Fruit fly (Drosophila melanogaster) whole organism, wandering third instar larva: ENCODE data around the gene CG7906.
A peak's percentile ranks its signal among the peaks of the same experiment; 100 is the strongest.

Source experiments
- Abd-B ChIP-seq: fragments of >200 bp; optimal IDR thresholded peaks from 2 replicates; lab custom pipeline; 2017; ENCODE audit warnings: missing biosample characterization, missing genetic modification characterization
- CG32264 ChIP-seq: fragments of 200-800 bp; sonication (Bioruptor generic); optimal IDR thresholded peaks from 2 replicates; lab custom pipeline; 2016; ENCODE audit warnings: missing biosample characterization, missing genetic modification characterization
- CG9705 ChIP-seq: fragments of 200-800 bp; sonication (Bioruptor generic); optimal IDR thresholded peaks from 2 replicates; lab custom pipeline; 2018; ENCODE audit warnings: missing biosample characterization, mild to moderate bottlenecking, missing genetic modification characterization
- CrebA ChIP-seq: fragments of 200-800 bp; sonication (Bioruptor generic); optimal IDR thresholded peaks from 2 replicates; lab custom pipeline; 2016; ENCODE audit warnings: missing biosample characterization, mild to moderate bottlenecking, missing genetic modification characterization, borderline replicate concordance
- Dfd ChIP-seq: fragments of >200 bp; optimal IDR thresholded peaks from 2 replicates; lab custom pipeline; 2017; ENCODE audit warnings: missing biosample characterization, missing genetic modification characterization
- Dif ChIP-seq: fragments of 200-275, 200-300 bp; sonication (Bioruptor generic); optimal IDR thresholded peaks from 2 replicates; lab custom pipeline; 2018; ENCODE audit warnings: missing biosample characterization, missing genetic modification characterization; ENCODE audit not compliant: partially characterized antibody
- GATAd ChIP-seq: sonication (Bioruptor generic); optimal IDR thresholded peaks from 2 replicates; lab custom pipeline; 2016; ENCODE audit warnings: missing biosample characterization, missing genetic modification characterization
- Hnf4 ChIP-seq: fragments of 200-800 bp; sonication (Bioruptor generic); optimal IDR thresholded peaks from 2 replicates; lab custom pipeline; 2016; ENCODE audit warnings: missing biosample characterization, mild to moderate bottlenecking, missing genetic modification characterization
- Hr78 ChIP-seq: fragments of >200 bp; optimal IDR thresholded peaks from 2 replicates; lab custom pipeline; 2017; ENCODE audit warnings: missing biosample characterization, missing genetic modification characterization
- Hr83 ChIP-seq: fragments of 200-300 bp; sonication (Bioruptor generic); optimal IDR thresholded peaks from 2 replicates; lab custom pipeline; 2016; ENCODE audit warnings: missing biosample characterization, mild to moderate bottlenecking, missing genetic modification characterization, moderate library complexity; ENCODE audit not compliant: poor library complexity, severe bottlenecking
- Jra ChIP-seq: sonication (Bioruptor generic); optimal IDR thresholded peaks from 2 replicates; lab custom pipeline; 2016; ENCODE audit warnings: missing biosample characterization, missing genetic modification characterization
- Mio ChIP-seq: sonication (Bioruptor generic); optimal IDR thresholded peaks from 2 replicates; lab custom pipeline; 2016; ENCODE audit warnings: missing biosample characterization, missing genetic modification characterization
- Myc ChIP-seq: fragments of >200 bp; optimal IDR thresholded peaks from 2 replicates; lab custom pipeline; 2017
- N ChIP-seq: fragments of >200 bp; optimal IDR thresholded peaks from 2 replicates; lab custom pipeline; 2018; ENCODE audit warnings: missing biosample characterization, missing external identifiers, missing genetic modification characterization
- OdsH ChIP-seq: fragments of 200-800 bp; sonication (Bioruptor generic); optimal IDR thresholded peaks from 2 replicates; lab custom pipeline; 2016; ENCODE audit warnings: missing biosample characterization, mild to moderate bottlenecking, missing genetic modification characterization
- Rel ChIP-seq, 2 experiments: fragments of 200-800 bp; sonication (Bioruptor generic) in 1 of 2; optimal IDR thresholded peaks; 2 replicates in 1 of 2; 3 replicates in 1 of 2; lab custom pipeline; 2016 to 2019; ENCODE audit warnings: mild to moderate bottlenecking in 2 of 2, missing biosample characterization in 2 of 2, missing genetic modification characterization in 2 of 2, moderate library complexity in 1 of 2
- Sp1 ChIP-seq: fragments of 200-800 bp; sonication (Bioruptor generic); optimal IDR thresholded peaks from 3 replicates; lab custom pipeline; 2019; ENCODE audit warnings: missing biosample characterization, mild to moderate bottlenecking, missing genetic modification characterization, moderate library complexity
- Vsx2 ChIP-seq: fragments of 200-300, 225-300 bp; sonication (Bioruptor generic); optimal IDR thresholded peaks from 2 replicates; lab custom pipeline; 2018; ENCODE audit warnings: missing biosample characterization, missing genetic modification characterization; ENCODE audit not compliant: partially characterized antibody
- br ChIP-seq: fragments of 200-800 bp; sonication (Bioruptor generic); optimal IDR thresholded peaks from 2 replicates; lab custom pipeline; 2016; ENCODE audit warnings: missing biosample characterization, missing genetic modification characterization
- brk ChIP-seq: fragments of 200-800 bp; sonication (Bioruptor generic); optimal IDR thresholded peaks from 2 replicates; lab custom pipeline; 2016; ENCODE audit warnings: missing biosample characterization, mild to moderate bottlenecking, missing genetic modification characterization
- dl ChIP-seq, 2 experiments: fragments of 175-275, 200-275 bp in 1 of 2; fragments of 200-275 bp in 1 of 2; sonication (Bioruptor generic); optimal IDR thresholded peaks; lab custom pipeline; 2018; ENCODE audit warnings: mild to moderate bottlenecking in 2 of 2, missing biosample characterization in 2 of 2, missing genetic modification characterization in 2 of 2, moderate library complexity in 2 of 2; ENCODE audit not compliant: partially characterized antibody in 2 of 2, insufficient read depth in 1 of 2
- dmrt93B ChIP-seq: fragments of 200-800 bp; sonication (Bioruptor generic); optimal IDR thresholded peaks from 2 replicates; lab custom pipeline; 2018; ENCODE audit warnings: missing biosample characterization, mild to moderate bottlenecking, missing genetic modification characterization
- ey ChIP-seq: fragments of 200-800 bp; sonication (Bioruptor generic); optimal IDR thresholded peaks from 2 replicates; lab custom pipeline; 2016; ENCODE audit warnings: missing biosample characterization, missing genetic modification characterization
- foxo ChIP-seq, 2 experiments: fragments of 200-800 bp; sonication (Bioruptor generic); optimal IDR thresholded peaks; 2 replicates in 1 of 2; 3 replicates in 1 of 2; lab custom pipeline; 2016 to 2017; ENCODE audit warnings: missing biosample characterization in 2 of 2, missing genetic modification characterization in 2 of 2
- fru ChIP-seq: fragments of 200-800 bp; sonication (Bioruptor generic); optimal IDR thresholded peaks from 3 replicates; lab custom pipeline; 2016; ENCODE audit warnings: missing biosample characterization, mild to moderate bottlenecking, missing genetic modification characterization
- h ChIP-seq: fragments of 200-800 bp; sonication (Bioruptor generic); optimal IDR thresholded peaks from 3 replicates; lab custom pipeline; 2016; ENCODE audit warnings: missing biosample characterization, mild to moderate bottlenecking, missing genetic modification characterization
- jim ChIP-seq: fragments of 175-275, 200-325 bp; sonication (Bioruptor generic); optimal IDR thresholded peaks from 2 replicates; lab custom pipeline; 2016; ENCODE audit warnings: missing biosample characterization, mild to moderate bottlenecking, missing genetic modification characterization
- pan ChIP-seq: fragments of >200 bp; optimal IDR thresholded peaks from 2 replicates; lab custom pipeline; 2017
- psq ChIP-seq: fragments of 200-800 bp; sonication (Bioruptor generic); optimal IDR thresholded peaks from 3 replicates; lab custom pipeline; 2017; ENCODE audit warnings: missing biosample characterization, mild to moderate bottlenecking, missing genetic modification characterization, moderate library complexity
- rgr ChIP-seq: fragments of 200-800 bp; sonication (Bioruptor generic); optimal IDR thresholded peaks from 3 replicates; lab custom pipeline; 2016; ENCODE audit warnings: missing biosample characterization, mild to moderate bottlenecking, missing genetic modification characterization
- sv ChIP-seq: fragments of 200-800 bp; sonication (Bioruptor generic); optimal IDR thresholded peaks from 3 replicates; lab custom pipeline; 2016; ENCODE audit warnings: missing biosample characterization, missing genetic modification characterization
- tai ChIP-seq: sonication (Bioruptor generic); optimal IDR thresholded peaks from 2 replicates; lab custom pipeline; 2016; ENCODE audit warnings: missing biosample characterization, missing genetic modification characterization
- usp ChIP-seq: fragments of >200 bp; optimal IDR thresholded peaks from 2 replicates; lab custom pipeline; 2017; ENCODE audit warnings: missing biosample characterization, missing genetic modification characterization
- woc ChIP-seq: sonication (Bioruptor generic); optimal IDR thresholded peaks from 2 replicates; lab custom pipeline; 2016; ENCODE audit warnings: missing biosample characterization, mild to moderate bottlenecking, missing genetic modification characterization

The CG7906 gene

DNA sequence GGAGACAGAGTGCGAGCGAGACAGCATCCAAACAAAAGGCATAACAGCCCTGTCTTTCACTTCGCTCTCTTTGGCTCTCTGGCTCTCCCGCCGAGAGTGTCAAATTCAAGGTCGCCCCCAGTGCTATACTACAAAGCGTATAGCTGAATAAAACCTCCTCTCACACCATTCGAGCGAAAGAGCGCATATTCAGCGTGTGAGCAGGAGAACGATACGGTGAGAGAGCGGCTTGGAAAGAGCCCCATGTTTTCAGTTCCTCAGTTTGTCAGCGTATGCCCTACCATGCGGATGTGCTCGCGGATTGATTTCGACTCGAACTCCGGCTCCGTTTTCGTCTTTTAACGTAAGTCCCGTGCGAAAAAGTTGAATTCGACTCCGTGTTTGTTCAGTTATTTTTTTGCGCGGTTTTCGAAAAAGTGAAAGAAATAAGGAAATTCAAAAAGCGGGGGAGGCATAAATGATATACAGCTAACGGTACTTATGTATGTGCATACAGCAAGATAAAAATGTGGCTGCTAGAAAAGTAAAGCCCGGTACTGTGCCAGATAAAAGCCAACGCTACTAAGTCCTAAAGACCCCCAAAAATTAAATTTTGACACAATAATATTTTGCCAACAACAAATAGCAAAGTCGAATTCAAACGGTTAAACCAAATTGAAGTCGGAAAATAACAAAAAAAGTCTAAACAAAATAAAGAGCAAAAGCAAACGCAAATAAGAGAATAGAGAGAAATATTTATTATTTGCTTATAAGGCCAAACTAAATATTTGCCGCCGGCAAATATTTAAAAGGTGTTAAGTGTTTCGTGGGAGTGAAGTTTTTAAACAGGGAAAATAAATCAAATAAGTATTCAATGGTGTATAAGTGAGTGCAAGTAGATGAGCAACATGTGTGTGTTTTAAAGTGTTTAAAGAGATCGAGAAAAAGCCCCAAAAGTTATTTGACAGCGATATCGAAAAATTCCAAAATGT, 37.9 kb downstream of the CG7906 start, which contains the start of gene fz:
TSS of gene fz (plus strand) at position 256 of the 971 bp plus-strand sequence.
- TF ChIP-seq fru (GFP tag; lab: Kevin White, UChicago) (peak; percentile 3), Dfd (GFP tag; lab: Kevin White, UChicago) (no peak), Sp1 (GFP tag; lab: Kevin White, UChicago) (no peak), Mio (GFP tag; lab: Kevin White, UChicago) (no peak), CrebA (no peak), CG32264 (GFP tag; lab: Kevin White, UChicago) (no peak), rgr (GFP tag; lab: Kevin White, UChicago) (no peak), CG9705 (no peak), tai (no peak), sv (no peak), Hnf4 (GFP tag; lab: Kevin White, UChicago) (peak; percentile 36), Myc (lab: Kevin White, UChicago) (no peak), dl (GFP tag; optimal IDR thresholded peaks at IDR 0.05; lab: Kevin White, UChicago; ENCODE audit: insufficient read depth in 1 of 2, partially characterized antibody in 2 of 2) (peak; percentile 81 to 82), jim (peak; percentile 15), Hr83 (no peak), ey (GFP tag; lab: Kevin White, UChicago) (no peak), brk (no peak), br (GFP tag; lab: Kevin White, UChicago) (no peak), GATAd (GFP tag; lab: Kevin White, UChicago) (no peak), h (no peak), Jra (GFP tag; lab: Kevin White, UChicago) (no peak), Abd-B (GFP tag; lab: Kevin White, UChicago) (no peak), Rel (GFP tag; optimal IDR thresholded peaks at IDR 0.05; lab: Kevin White, UChicago) (no peak), Rel (tag; optimal IDR thresholded peaks at IDR 0.05; lab: Kevin White, UChicago) (no peak), psq (GFP tag; lab: Kevin White, UChicago) (no peak), Vsx2 (GFP tag; lab: Kevin White, UChicago) (peak; percentile 70), Hr78 (GFP tag; lab: Kevin White, UChicago) (no peak), N (GFP tag; lab: Kevin White, UChicago) (no peak), Dif (GFP tag; lab: Kevin White, UChicago) (peak; percentile 93)

DNA sequence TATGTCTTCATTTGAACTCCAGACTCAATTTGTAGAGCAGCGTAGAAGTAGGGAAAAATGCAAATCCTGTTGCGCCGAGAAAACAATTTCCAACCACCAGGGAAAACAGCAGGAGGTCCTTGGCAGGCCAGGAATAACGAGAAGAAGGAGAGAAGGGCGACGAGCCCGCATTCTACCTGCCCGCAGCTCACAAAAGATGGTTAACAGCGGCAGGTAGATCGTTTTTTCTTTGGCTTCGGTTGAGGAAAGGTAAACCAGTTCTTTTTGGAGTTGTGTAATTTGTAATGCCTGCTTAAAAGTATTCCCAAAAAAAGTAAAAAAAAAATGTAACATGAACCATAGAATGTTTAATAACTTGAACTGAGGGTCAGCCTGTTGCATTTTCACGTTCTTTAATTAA, 39.7 kb downstream of the CG7906 start:
- TF ChIP-seq pan (lab: Kevin White, UChicago) (no peak), Vsx2 (GFP tag; lab: Kevin White, UChicago) (no peak), OdsH (GFP tag; lab: Kevin White, UChicago) (no peak), dmrt93B (GFP tag; lab: Kevin White, UChicago) (no peak), Jra (GFP tag; lab: Kevin White, UChicago) (no peak), Abd-B (GFP tag; lab: Kevin White, UChicago) (no peak), fru (GFP tag; lab: Kevin White, UChicago) (no peak), foxo (GFP tag; optimal IDR thresholded peaks at IDR 0.05; lab: Kevin White, UChicago) (no peak), GATAd (GFP tag; lab: Kevin White, UChicago) (no peak), usp (no peak), dl (GFP tag; optimal IDR thresholded peaks at IDR 0.05; lab: Kevin White, UChicago; ENCODE audit: insufficient read depth in 1 of 2, partially characterized antibody in 2 of 2) (no peak), ey (GFP tag; lab: Kevin White, UChicago) (no peak), sv (no peak), Sp1 (GFP tag; lab: Kevin White, UChicago) (no peak), tai (no peak), CG9705 (no peak), woc (no peak), h (no peak), Hnf4 (GFP tag; lab: Kevin White, UChicago) (no peak), Hr78 (GFP tag; lab: Kevin White, UChicago) (no peak)

DNA sequence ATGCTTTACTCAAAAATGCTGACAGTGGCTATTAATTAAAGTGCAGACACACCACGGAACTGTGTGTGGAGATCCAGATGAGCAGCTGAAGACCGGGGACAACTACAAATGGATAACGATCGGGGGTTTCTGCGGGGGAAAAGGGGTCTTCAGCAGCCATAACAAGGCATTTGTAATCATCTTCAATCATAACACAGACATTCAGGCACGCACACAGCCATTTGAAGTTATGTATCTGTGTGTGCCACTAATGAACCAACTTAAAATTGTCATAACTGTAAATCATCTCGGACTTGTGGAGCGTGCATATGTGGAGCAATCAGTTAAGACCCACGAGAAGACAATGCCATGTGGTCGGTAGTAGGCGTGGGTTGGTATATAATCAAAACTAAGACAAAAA, 45.7 kb downstream of the CG7906 start:
- TF ChIP-seq Hnf4 (GFP tag; lab: Kevin White, UChicago) (no peak), fru (GFP tag; lab: Kevin White, UChicago) (no peak), Rel (GFP tag; optimal IDR thresholded peaks at IDR 0.05; lab: Kevin White, UChicago) (no peak), Rel (tag; optimal IDR thresholded peaks at IDR 0.05; lab: Kevin White, UChicago) (no peak), brk (no peak), CrebA (no peak), jim (no peak), usp (no peak), GATAd (GFP tag; lab: Kevin White, UChicago) (no peak), CG32264 (GFP tag; lab: Kevin White, UChicago) (no peak), CG9705 (no peak), Sp1 (GFP tag; lab: Kevin White, UChicago) (no peak), dmrt93B (GFP tag; lab: Kevin White, UChicago) (no peak), tai (no peak), foxo (GFP tag; optimal IDR thresholded peaks at IDR 0.05; lab: Kevin White, UChicago) (no peak), Dif (GFP tag; lab: Kevin White, UChicago) (no peak)
- TF ChIP-seq, all 38 proteins: peak for 0
